Worm (Caenorhabditis elegans): ENCODE data around the gene F53B2.5.

DNA sequence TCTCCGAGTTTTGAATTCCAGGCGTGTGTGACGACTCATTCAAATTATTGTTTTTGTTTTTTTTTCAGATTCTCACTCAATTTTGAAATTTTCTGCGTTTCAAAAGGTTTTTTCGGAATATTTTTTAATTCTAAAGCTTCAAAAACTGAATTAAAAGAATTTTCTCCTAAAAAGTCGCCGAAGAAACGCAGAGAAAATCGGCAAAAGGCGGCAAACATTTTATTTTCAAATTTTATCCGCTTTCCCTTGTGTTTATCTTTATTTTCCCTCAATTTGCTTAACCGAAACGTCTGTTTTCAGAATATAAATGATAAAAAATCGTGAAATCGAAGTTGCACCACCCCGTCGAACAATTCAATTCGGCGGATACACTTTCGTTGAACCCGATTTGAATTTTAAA lies 40.5 kb downstream of the F53B2.5 start, which contains the start of gene him-6:
- TF ChIP-seq nhr-10 (tag; optimal IDR thresholded peaks at IDR 0.05), result no peak
- TF ChIP-seq nhr-11 (tag; optimal IDR thresholded peaks at IDR 0.05), result no peak
- no peak for TF ChIP-seq Y75B8A.6 (GFP tag; IDR thresholded peaks at IDR 0.05)
- TF ChIP-seq lsy-2 (tag; optimal IDR thresholded peaks at IDR 0.05), result no peak
- TF ChIP-seq zfp-3 (GFP tag; conservative IDR thresholded peaks at IDR 0.05), result no peak
- TF ChIP-seq Y105C5A.15 (GFP tag; IDR thresholded peaks at IDR 0.05), result no peak
- TF ChIP-seq mxl-2 (GFP tag; conservative IDR thresholded peaks at IDR 0.05), result no peak
- TF ChIP-seq skn-1 (tag; optimal IDR thresholded peaks at IDR 0.05), result no peak
- no peak for TF ChIP-seq pha-4 (GFP tag; IDR thresholded peaks at IDR 0.05)
- no peak for TF ChIP-seq pha-4 (tag; optimal IDR thresholded peaks at IDR 0.05)
- no peak for TF ChIP-seq Y5F2A.4 (GFP tag; optimal IDR thresholded peaks at IDR 0.05)
- no peak for TF ChIP-seq unc-39 (tag; optimal IDR thresholded peaks at IDR 0.05)
- TF ChIP-seq ces-1 (GFP tag; optimal IDR thresholded peaks at IDR 0.05), result no peak
